Worm (Caenorhabditis elegans): ENCODE measurements around the gene C15B12.1.

C15B12.1 gene

ce11 chrX:6450839-6451491 is 25.6 kb upstream of the C15B12.1 start, which contains the start of the genes grl-6 and K10C2.6:
grl-6 (minus strand) TSS chrX:6450939.
K10C2.6 (plus strand) TSS chrX:6451441.
- no peak for TF ChIP-seq xnd-1 (tag; optimal IDR thresholded peaks at IDR 0.05)
- no peak for TF ChIP-seq F52B5.7 (tag; optimal IDR thresholded peaks at IDR 0.05)
- TF ChIP-seq cebp-2 (GFP tag; IDR thresholded peaks at IDR 0.05) = no peak
- no peak for TF ChIP-seq madf-10 (tag; optimal IDR thresholded peaks at IDR 0.05)
- no peak for TF ChIP-seq akir-1 (GFP tag; optimal IDR thresholded peaks at IDR 0.05)

- TF ChIP-seq C17E4.6 (GFP tag; IDR thresholded peaks at IDR 0.05) (no peak), him-1 (tag; optimal IDR thresholded peaks at IDR 0.05) (no peak), dpff-1 (tag; optimal IDR thresholded peaks at IDR 0.05) (no peak), C06A6.2 (GFP tag; conservative IDR thresholded peaks at IDR 0.05) (no peak), rpc-1 (optimal IDR thresholded peaks at IDR 0.05) (no peak), rpc-1 (tag; optimal IDR thresholded peaks at IDR 0.05) (no peak), F55B11.4 (tag; optimal IDR thresholded peaks at IDR 0.05; ENCODE audit: borderline replicate concordance, insufficient read depth) (no peak), lin-54 (GFP tag; optimal IDR thresholded peaks at IDR 0.05) (no peak), F39B2.1 (GFP tag; IDR thresholded peaks at IDR 0.05) (no peak), pbrm-1 (GFP tag; IDR thresholded peaks at IDR 0.05) (no peak), Y53G8AR.9 (GFP tag; conservative IDR thresholded peaks at IDR 0.05) (no peak), nhr-80 (tag; optimal IDR thresholded peaks at IDR 0.05) (no peak), ceh-100 (GFP tag; IDR thresholded peaks at IDR 0.05) (no peak), lsy-27 (tag; optimal IDR thresholded peaks at IDR 0.05; ENCODE audit: borderline replicate concordance, insufficient read depth) (no peak), dox-1 (GFP tag; IDR thresholded peaks at IDR 0.05) (no peak), rcor-1 (GFP tag; IDR thresholded peaks at IDR 0.05) (no peak), sea-2 (GFP tag; IDR thresholded peaks at IDR 0.05) (no peak), F22D6.2 (tag; optimal IDR thresholded peaks at IDR 0.05) (no peak), ZK185.1 (tag; optimal IDR thresholded peaks at IDR 0.05; ENCODE audit: poor library complexity, severe bottlenecking) (no peak), ets-4 (GFP tag; optimal IDR thresholded peaks at IDR 0.05) (no peak), ceh-58 (GFP tag; IDR thresholded peaks at IDR 0.05) (no peak)
These were observed 21.5 kb upstream of the C15B12.1 start, which contains the start of gene nas-33 for ce11 chrX:6455157-6455556. nas-33 (minus strand) TSS chrX:6455257.

- TF ChIP-seq hmg-1.2 (GFP tag; IDR thresholded peaks at IDR 0.05) = no peak
- no peak for TF ChIP-seq Y53F4B.3 (GFP tag; IDR thresholded peaks at IDR 0.05)
- TF ChIP-seq Y56A3A.18 (GFP tag; IDR thresholded peaks at IDR 0.05) = peak; percentile 70; the same call in 1 of the 2 replicates
- no peak for TF ChIP-seq Y53G8AR.9 (GFP tag; conservative IDR thresholded peaks at IDR 0.05)
- peak; percentile 60 for TF ChIP-seq ztf-22 (GFP tag; optimal IDR thresholded peaks at IDR 0.05)
- TF ChIP-seq chd-7 (tag; optimal IDR thresholded peaks at IDR 0.05) = no peak
- peak; percentile 99 for TF ChIP-seq nhr-80 (tag; optimal IDR thresholded peaks at IDR 0.05)
- TF ChIP-seq bed-2 (GFP tag; IDR thresholded peaks at IDR 0.05) = no peak
- TF ChIP-seq D2030.7 (GFP tag; IDR thresholded peaks at IDR 0.05) = no peak
- no peak for TF ChIP-seq F57A8.1 (GFP tag; optimal IDR thresholded peaks at IDR 0.05)
- TF ChIP-seq atf-7 (tag; optimal IDR thresholded peaks at IDR 0.05) = peak; percentile 50
- TF ChIP-seq ets-4 (GFP tag; optimal IDR thresholded peaks at IDR 0.05) = peak; percentile 87
- TF ChIP-seq lin-35 (GFP tag; optimal IDR thresholded peaks at IDR 0.05) = no peak
- TF ChIP-seq tbp1 (GFP tag; optimal IDR thresholded peaks at IDR 0.05) = peak; percentile 25
- TF ChIP-seq hsf-1 (GFP tag; IDR thresholded peaks at IDR 0.05) = no peak
- no peak for TF ChIP-seq zfh-2 (GFP tag; conservative IDR thresholded peaks at IDR 0.05)
- TF ChIP-seq nfya-2 (GFP tag; IDR thresholded peaks at IDR 0.05) = no peak
- TF ChIP-seq somi-1 (GFP tag; optimal IDR thresholded peaks at IDR 0.05) = no peak
- TF ChIP-seq B0035.1 (tag; optimal IDR thresholded peaks at IDR 0.05) = no peak
- no peak for TF ChIP-seq Y95B8A.8 (GFP tag; IDR thresholded peaks at IDR 0.05)
- TF ChIP-seq let-607 (tag; optimal IDR thresholded peaks at IDR 0.05) = peak; percentile 12 to 13
- no peak for TF ChIP-seq tbx-9 (tag; optimal IDR thresholded peaks at IDR 0.05; ENCODE audit: borderline replicate concordance)
- TF ChIP-seq F57C9.4 (tag; optimal IDR thresholded peaks at IDR 0.05) = no peak
- peak; percentile 74 for TF ChIP-seq dox-1 (GFP tag; IDR thresholded peaks at IDR 0.05)
These were observed 20.0 kb upstream of the C15B12.1 start, which contains the start of gene pept-1 for ce11 chrX:6456567-6456966. pept-1 (plus strand) TSS chrX:6456872.

Measured in whole organism, young adult.